Fruit fly (Drosophila melanogaster) whole organism, embryonic: Measurements from ENCODE around the gene CG17321.

ENCODE experiments used
- Adf1 ChIP-seq: fragments of 200-800 bp; sonication (Bioruptor generic); IDR thresholded peaks from 2 replicates; pipeline ENCODE4 v1.3.6; 2022; ENCODE audit warnings: missing biosample characterization, missing genetic modification characterization
- Atf3 ChIP-seq: fragments of 200-800 bp; sonication (Bioruptor generic); optimal IDR thresholded peaks from 3 replicates; lab custom pipeline; 2016; ENCODE audit warnings: missing biosample characterization, missing genetic modification characterization
- BEAF-32 ChIP-seq: fragments of 200-800 bp; sonication (Bioruptor generic); optimal IDR thresholded peaks from 3 replicates; lab custom pipeline; 2017; ENCODE audit warnings: missing biosample characterization, missing genetic modification characterization, mild to moderate bottlenecking, moderate library complexity, missing genetic modification reagents
- CG10565 ChIP-seq: fragments of 200-800 bp; sonication (Bioruptor generic); optimal IDR thresholded peaks from 3 replicates; lab custom pipeline; 2016; ENCODE audit warnings: missing biosample characterization, mild to moderate bottlenecking, missing genetic modification characterization
- CG15514 ChIP-seq: fragments of 200-800 bp; sonication (Bioruptor generic); optimal IDR thresholded peaks from 3 replicates; lab custom pipeline; 2017; ENCODE audit warnings: missing biosample characterization, missing genetic modification characterization, mild to moderate bottlenecking, moderate library complexity, missing genetic modification reagents
- CG1603 ChIP-seq: fragments of 200-800 bp; sonication (Bioruptor generic); optimal IDR thresholded peaks from 2 replicates; lab custom pipeline; 2019; ENCODE audit warnings: missing biosample characterization, mild to moderate bottlenecking, missing genetic modification characterization, moderate library complexity
- CG16863 ChIP-seq: fragments of 200-800 bp; sonication (Bioruptor generic); optimal IDR thresholded peaks from 3 replicates; lab custom pipeline; 2016; ENCODE audit warnings: missing biosample characterization, missing genetic modification characterization
- CG2202 ChIP-seq: fragments of 200-800 bp; sonication (Bioruptor generic); optimal IDR thresholded peaks from 2 replicates; lab custom pipeline; 2018; ENCODE audit warnings: missing biosample characterization, mild to moderate bottlenecking, missing genetic modification characterization
- CG32532 ChIP-seq: fragments of 200-800 bp; sonication (Bioruptor generic); IDR thresholded peaks from 2 replicates; pipeline ENCODE4 v1.3.6; 2022; ENCODE audit warnings: missing biosample characterization, missing genetic modification characterization
- CG4282 ChIP-seq: fragments of 200-800 bp; sonication (Bioruptor generic); optimal IDR thresholded peaks from 2 replicates; lab custom pipeline; 2016; ENCODE audit warnings: missing biosample characterization, missing genetic modification characterization
- CG43689 ChIP-seq: fragments of 200-800 bp; sonication (Bioruptor generic); IDR thresholded peaks from 2 replicates; pipeline ENCODE4 v1.3.6; 2022; ENCODE audit warnings: missing biosample characterization, missing genetic modification characterization
- CG6683 ChIP-seq: fragments of 200-800 bp; sonication (Bioruptor generic); optimal IDR thresholded peaks from 2 replicates; lab custom pipeline; 2017; ENCODE audit warnings: missing biosample characterization, mild to moderate bottlenecking, missing genetic modification characterization, missing genetic modification reagents
- CG6689 ChIP-seq: fragments of 200-800 bp; sonication (Bioruptor generic); IDR thresholded peaks from 2 replicates; pipeline ENCODE4 v1.3.6; 2022; ENCODE audit warnings: missing biosample characterization, missing genetic modification characterization
- CG6813 ChIP-seq: fragments of 200-800 bp; sonication (Bioruptor generic); optimal IDR thresholded peaks from 2 replicates; lab custom pipeline; 2017; ENCODE audit warnings: missing biosample characterization, missing genetic modification characterization, mild to moderate bottlenecking, moderate library complexity, missing genetic modification reagents
- CG6854 ChIP-seq: fragments of 200-800 bp; sonication (Bioruptor generic); optimal IDR thresholded peaks from 3 replicates; lab custom pipeline; 2017; ENCODE audit warnings: missing biosample characterization, mild to moderate bottlenecking, missing genetic modification characterization
- CG7786 ChIP-seq: fragments of 200-800 bp; sonication (Bioruptor generic); optimal IDR thresholded peaks from 2 replicates; lab custom pipeline; 2016; ENCODE audit warnings: missing biosample characterization, missing genetic modification characterization
- CG7987 ChIP-seq: fragments of 200-800 bp; sonication (Bioruptor generic); optimal IDR thresholded peaks from 2 replicates; lab custom pipeline; 2018; ENCODE audit warnings: missing biosample characterization, mild to moderate bottlenecking, missing genetic modification characterization, moderate library complexity
- Dref ChIP-seq: fragments of 200-800 bp; sonication (Bioruptor generic); IDR thresholded peaks from 2 replicates; pipeline ENCODE4 v1.3.6; 2022; ENCODE audit warnings: missing biosample characterization, missing genetic modification characterization
- Hr3 ChIP-seq: fragments of 200-800 bp; sonication (Bioruptor generic); optimal IDR thresholded peaks from 3 replicates; lab custom pipeline; 2016; ENCODE audit warnings: missing biosample characterization, missing genetic modification characterization
- Lpt ChIP-seq: fragments of >200 bp; optimal IDR thresholded peaks from 2 replicates; lab custom pipeline; 2018; ENCODE audit warnings: missing biosample characterization, missing genetic modification characterization
- Meics ChIP-seq: fragments of 200-800 bp; sonication (Bioruptor generic); optimal IDR thresholded peaks from 2 replicates; lab custom pipeline; 2017; ENCODE audit warnings: missing biosample characterization, mild to moderate bottlenecking, missing genetic modification characterization
- NK7.1 ChIP-seq: fragments of 200-800 bp; sonication (Bioruptor generic); optimal IDR thresholded peaks from 3 replicates; lab custom pipeline; 2016; ENCODE audit warnings: missing biosample characterization, missing genetic modification characterization
- Ssrp ChIP-seq: fragments of 200-800 bp; sonication (Bioruptor generic); optimal IDR thresholded peaks from 2 replicates; lab custom pipeline; 2018; ENCODE audit warnings: missing biosample characterization, mild to moderate bottlenecking, missing genetic modification characterization, moderate library complexity
- Trl ChIP-seq, 3 experiments: fragments of >200 bp in 2 of 3; fragments of 200-800 bp in 1 of 3; sonication (Bioruptor generic) in 1 of 3; optimal IDR thresholded peaks; 2 replicates in 1 of 3; 3 replicates in 2 of 3; lab custom pipeline; 2016 to 2017; ENCODE audit warnings: missing biosample characterization in 1 of 3, missing genetic modification characterization in 1 of 3
- Xbp1 ChIP-seq: fragments of 200-800 bp; sonication (Bioruptor generic); optimal IDR thresholded peaks from 3 replicates; lab custom pipeline; 2016; ENCODE audit warnings: missing biosample characterization, mild to moderate bottlenecking, missing genetic modification characterization
- bab2 ChIP-seq: fragments of 200-800 bp; sonication (Bioruptor generic); optimal IDR thresholded peaks from 2 replicates; lab custom pipeline; 2016; ENCODE audit warnings: missing biosample characterization, missing genetic modification characterization
- bcd ChIP-seq: fragments of 200-800 bp; sonication (Bioruptor generic); optimal IDR thresholded peaks from 2 replicates; lab custom pipeline; 2017; ENCODE audit warnings: missing biosample characterization, mild to moderate bottlenecking, missing genetic modification characterization
- bsh ChIP-seq, 2 experiments: fragments of 200-800 bp; sonication (Bioruptor generic); optimal IDR thresholded peaks; 2 replicates each; lab custom pipeline; 2017 to 2018; ENCODE audit warnings: mild to moderate bottlenecking in 2 of 2, missing biosample characterization in 2 of 2, missing genetic modification characterization in 2 of 2, moderate library complexity in 1 of 2
- btn ChIP-seq: fragments of 200-800 bp; sonication (Bioruptor generic); optimal IDR thresholded peaks from 2 replicates; lab custom pipeline; 2016; ENCODE audit warnings: missing biosample characterization, missing genetic modification characterization
- chif ChIP-seq, 2 experiments: fragments of 200-800 bp; sonication (Bioruptor generic); optimal IDR thresholded peaks; 3 replicates each; lab custom pipeline; 2016; ENCODE audit warnings: missing biosample characterization in 2 of 2, missing genetic modification characterization in 2 of 2
- crc ChIP-seq: fragments of 200-800 bp; sonication (Bioruptor generic); optimal IDR thresholded peaks from 2 replicates; lab custom pipeline; 2016; ENCODE audit warnings: missing biosample characterization, missing genetic modification characterization
- dan ChIP-seq: fragments of 200-800 bp; sonication (Bioruptor generic); IDR thresholded peaks from 2 replicates; pipeline ENCODE4 v1.3.6; 2022; ENCODE audit warnings: missing biosample characterization, missing genetic modification characterization
- emc ChIP-seq: fragments of 200-800 bp; sonication (Bioruptor generic); optimal IDR thresholded peaks from 2 replicates; lab custom pipeline; 2016; ENCODE audit warnings: missing biosample characterization, missing genetic modification characterization
- en ChIP-seq: fragments of 200-800 bp; sonication (Bioruptor generic); optimal IDR thresholded peaks from 2 replicates; lab custom pipeline; 2016; ENCODE audit warnings: missing biosample characterization, missing genetic modification characterization
- esg ChIP-seq: fragments of 200-800 bp; sonication (Bioruptor generic); conservative IDR thresholded peaks from 2 replicates; pipeline ENCODE4 v1.3.6; 2022; ENCODE audit warnings: missing biosample characterization, missing genetic modification characterization
- fu2 ChIP-seq: fragments of 200-800 bp; sonication (Bioruptor generic); optimal IDR thresholded peaks from 2 replicates; lab custom pipeline; 2016; ENCODE audit warnings: missing biosample characterization, missing genetic modification characterization
- gce ChIP-seq: fragments of 200-800 bp; sonication (Bioruptor generic); IDR thresholded peaks from 3 replicates; pipeline ENCODE4 v1.3.6; 2022; ENCODE audit warnings: missing biosample characterization, missing genetic modification characterization
- ind ChIP-seq: fragments of 200-800 bp; sonication (Bioruptor generic); optimal IDR thresholded peaks from 3 replicates; lab custom pipeline; 2016; ENCODE audit warnings: missing biosample characterization, missing genetic modification characterization
- kni ChIP-seq: fragments of 200-800 bp; sonication (Bioruptor generic); optimal IDR thresholded peaks from 3 replicates; lab custom pipeline; 2017; ENCODE audit warnings: mild to moderate bottlenecking, missing biosample characterization, missing genetic modification reagents, missing genetic modification characterization
- pan ChIP-seq, 4 experiments: fragments of >200 bp in 3 of 4; fragments of 200-800 bp in 1 of 4; sonication (Bioruptor generic) in 1 of 4; optimal IDR thresholded peaks in 3 of 4; IDR thresholded peaks in 1 of 4; 2 replicates each; pipeline versions ENCODE4 v1.3.6 to Lab custom; 2017 to 2022; ENCODE audit warnings: missing biosample characterization in 2 of 4, missing genetic modification characterization in 2 of 4, mixed read lengths in 1 of 4
- pfk ChIP-seq: fragments of 200-800 bp; sonication (Bioruptor generic); optimal IDR thresholded peaks from 2 replicates; lab custom pipeline; 2018; ENCODE audit warnings: missing biosample characterization, mild to moderate bottlenecking, missing genetic modification characterization, moderate library complexity
- repo ChIP-seq: fragments of 200-800 bp; sonication (Bioruptor generic); optimal IDR thresholded peaks from 2 replicates; lab custom pipeline; 2016; ENCODE audit warnings: missing biosample characterization, missing genetic modification characterization
- ssp ChIP-seq: fragments of 200-800 bp; sonication (Bioruptor generic); IDR thresholded peaks from 2 replicates; pipeline ENCODE4 v1.3.6; 2022; ENCODE audit warnings: missing biosample characterization, missing genetic modification characterization
- tgo ChIP-seq: fragments of 200-800 bp; sonication (Bioruptor generic); IDR thresholded peaks from 3 replicates; pipeline ENCODE4 v1.3.6; 2022; ENCODE audit warnings: missing biosample characterization, missing genetic modification characterization
- trh ChIP-seq: fragments of 200-800 bp; sonication (Bioruptor generic); optimal IDR thresholded peaks from 2 replicates; lab custom pipeline; 2016; ENCODE audit warnings: missing biosample characterization, missing genetic modification characterization
- unc-4 ChIP-seq: fragments of 200-800 bp; sonication (Bioruptor generic); IDR thresholded peaks from 2 replicates; pipeline ENCODE4 v1.3.6; 2022; ENCODE audit warnings: missing biosample characterization, missing genetic modification characterization; ENCODE audit not compliant: partially characterized antibody
- zfh1 ChIP-seq: fragments of 200-800 bp; sonication (Bioruptor generic); IDR thresholded peaks from 3 replicates; pipeline ENCODE4 v1.3.6; 2022; ENCODE audit warnings: missing biosample characterization, missing genetic modification characterization

CG17321 gene

DNA sequence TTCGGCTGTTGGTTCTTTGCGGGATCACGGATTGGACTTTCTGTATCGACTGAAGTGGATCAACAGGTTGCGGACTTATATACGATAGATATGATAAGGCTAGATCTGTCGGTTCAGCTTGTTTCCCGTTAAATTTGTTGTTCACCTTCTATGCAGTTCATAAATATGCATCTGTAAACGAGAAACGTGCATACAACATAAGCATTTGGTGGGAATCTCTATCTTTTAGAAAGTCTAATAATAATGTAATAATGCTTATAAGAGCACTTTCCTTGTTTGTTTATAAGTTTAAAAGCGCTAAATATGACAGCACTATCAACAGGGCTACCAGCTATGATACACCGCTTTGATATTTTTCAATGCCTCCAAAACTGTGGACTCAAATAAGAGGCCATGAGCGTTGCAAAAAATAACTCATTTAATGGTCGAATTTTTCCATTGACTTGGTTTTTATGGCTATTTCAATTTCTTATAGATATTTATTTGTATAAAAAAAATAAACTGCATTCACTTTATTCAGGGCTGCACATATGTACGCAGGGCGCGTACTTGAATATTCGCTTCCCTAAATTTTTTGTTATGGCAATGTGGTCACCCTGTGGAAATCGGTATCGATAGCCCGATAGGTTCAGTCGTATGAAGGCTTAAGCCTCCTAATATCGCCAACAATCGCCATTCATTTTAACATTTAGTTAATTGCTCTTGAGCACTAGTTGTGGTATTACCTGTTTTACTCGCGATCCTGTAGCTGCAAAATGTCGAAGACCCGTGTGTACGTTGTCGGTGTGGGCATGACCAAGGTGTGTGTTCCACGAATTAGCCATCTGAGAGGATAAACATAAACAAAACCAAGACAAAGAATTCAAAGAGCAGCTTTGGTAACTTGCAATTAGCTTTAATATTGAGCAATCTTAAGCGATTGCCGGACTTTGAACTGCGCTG is 14.1 kb upstream of the CG17321 start, which contains the start of the genes CG17597 and ScpX (continued):
- peak; percentile 24 for TF ChIP-seq Meics (GFP tag; lab: Kevin White, UChicago)
- TF ChIP-seq en (GFP tag; lab: Kevin White, UChicago): no peak
- TF ChIP-seq CG6689 (GFP tag; lab: Robert Waterston, UW): peak; percentile 62
- TF ChIP-seq CG43689 (GFP tag; lab: Robert Waterston, UW): no peak
- TF ChIP-seq Ssrp (tag; lab: Kevin White, UChicago): peak; percentile 54
- TF ChIP-seq CG15514 (GFP tag; lab: Kevin White, UChicago): peak; percentile 82
- peak; percentile 81 for TF ChIP-seq BEAF-32
- TF ChIP-seq CG10565 (GFP tag; lab: Kevin White, UChicago): no peak
- TF ChIP-seq CG32532 (GFP tag; lab: Robert Waterston, UW): peak; percentile 47; the same call in 1 of the 2 replicates
- peak; percentile 41 for TF ChIP-seq ssp
- no peak for TF ChIP-seq Trl (optimal IDR thresholded peaks at IDR 0.05; lab: Kevin White, UChicago)
- TF ChIP-seq Trl (GFP tag; optimal IDR thresholded peaks at IDR 0.05; lab: Kevin White, UChicago): peak; percentile 61
- TF ChIP-seq CG16863 (GFP tag; lab: Kevin White, UChicago): peak; percentile 31
- peak; percentile 45 for TF ChIP-seq CG1603 (tag; lab: Kevin White, UChicago)
- peak; percentile 61 for TF ChIP-seq kni (GFP tag; lab: Kevin White, UChicago)
- TF ChIP-seq gce (GFP tag; lab: Robert Waterston, UW): no peak; the same call in 2 of the 3 replicates
- TF ChIP-seq crc (GFP tag; lab: Kevin White, UChicago): peak; percentile 25
- TF ChIP-seq tgo: peak; percentile 35; the same call in 2 of the 3 replicates
- peak; percentile 16 for TF ChIP-seq pfk (GFP tag; lab: Kevin White, UChicago)
- peak; percentile 70 for TF ChIP-seq Xbp1 (GFP tag; lab: Kevin White, UChicago)
- no peak for TF ChIP-seq btn (GFP tag; lab: Kevin White, UChicago)
- no peak for TF ChIP-seq NK7.1 (GFP tag; lab: Kevin White, UChicago)
- TF ChIP-seq fu2 (GFP tag; lab: Kevin White, UChicago): peak; percentile 41
- no peak for TF ChIP-seq CG4282 (GFP tag; lab: Kevin White, UChicago)
- TF ChIP-seq unc-4 (GFP tag; lab: Robert Waterston, UW): peak; percentile 84
- TF ChIP-seq ind (GFP tag; lab: Kevin White, UChicago): peak; percentile 72
- TF ChIP-seq CG7786 (GFP tag; lab: Kevin White, UChicago): peak; percentile 43
- peak; percentile 93 for TF ChIP-seq Dref (GFP tag; lab: Robert Waterston, UW)
- TF ChIP-seq chif (GFP tag; optimal IDR thresholded peaks at IDR 0.05; lab: Kevin White, UChicago): peak; percentile 22 to 75
- TF ChIP-seq CG2202: peak; percentile 31
- TF ChIP-seq Adf1 (GFP tag; lab: Robert Waterston, UW): peak; percentile 31; the same call in 1 of the 2 replicates
- TF ChIP-seq pan (optimal IDR thresholded peaks at IDR 0.05; lab: Kevin White, UChicago): no peak
- no peak for TF ChIP-seq pan (GFP tag; optimal IDR thresholded peaks at IDR 0.05 in 1 of 2, IDR thresholded peaks at IDR 0.05 in 1 of 2)
- TF ChIP-seq CG6854 (GFP tag; lab: Kevin White, UChicago): peak; percentile 45
- TF ChIP-seq Atf3 (GFP tag; lab: Kevin White, UChicago): peak; percentile 55
- peak; percentile 55; the same call in 2 of the 3 replicates for TF ChIP-seq zfh1 (GFP tag; lab: Robert Waterston, UW)
- TF ChIP-seq esg (GFP tag; lab: Robert Waterston, UW): no peak
- peak; percentile 73 for TF ChIP-seq Hr3 (GFP tag; lab: Kevin White, UChicago)
- peak; percentile 59 for TF ChIP-seq bab2
- no peak for TF ChIP-seq trh (GFP tag; lab: Kevin White, UChicago)
- peak; percentile 42 for TF ChIP-seq emc (GFP tag; lab: Kevin White, UChicago)
- TF ChIP-seq CG6683: no peak
- no peak for TF ChIP-seq Lpt
- peak; percentile 48 to 56 for TF ChIP-seq bsh (GFP tag; optimal IDR thresholded peaks at IDR 0.05; lab: Kevin White, UChicago)
- peak; percentile 63 for TF ChIP-seq repo (GFP tag; lab: Kevin White, UChicago)
- TF ChIP-seq bcd: peak; percentile 77
- TF ChIP-seq CG7987 (GFP tag; lab: Kevin White, UChicago): no peak
- no peak for TF ChIP-seq dan (GFP tag; lab: Robert Waterston, UW)
- no peak for TF ChIP-seq CG6813 (GFP tag; lab: Kevin White, UChicago)
